Worm (Caenorhabditis elegans): ENCODE results near the gene C54F6.3.

- no peak for TF ChIP-seq aha-1 (tag; optimal IDR thresholded peaks at IDR 0.05)
- TF ChIP-seq snpc-4 (tag; optimal IDR thresholded peaks at IDR 0.05) = no peak
- TF ChIP-seq lin-39 (tag; optimal IDR thresholded peaks at IDR 0.05) = no peak
- no peak for TF ChIP-seq isw-1 (GFP tag; IDR thresholded peaks at IDR 0.05)
- TF ChIP-seq fos-1 (tag; optimal IDR thresholded peaks at IDR 0.05) = no peak
- no peak for TF ChIP-seq lin-35 (GFP tag; optimal IDR thresholded peaks at IDR 0.05)
- no peak for TF ChIP-seq dsc-1 (tag; optimal IDR thresholded peaks at IDR 0.05)
- no peak for TF ChIP-seq lsy-2 (tag; optimal IDR thresholded peaks at IDR 0.05)
- no peak for TF ChIP-seq fkh-10 (GFP tag; optimal IDR thresholded peaks at IDR 0.05)
- no peak for TF ChIP-seq egl-13 (tag; optimal IDR thresholded peaks at IDR 0.05)
- no peak for TF ChIP-seq nhr-76 (tag; optimal IDR thresholded peaks at IDR 0.05)
- no peak for TF ChIP-seq nhr-47 (tag; optimal IDR thresholded peaks at IDR 0.05)
- no peak for TF ChIP-seq ceh-63 (GFP tag; optimal IDR thresholded peaks at IDR 0.05)
These were observed 9.7 kb upstream of the C54F6.3 start, which contains the start of gene C54F6.6 for ce11 chrV:7523392-7523791.
